Worm (Caenorhabditis elegans): ENCODE data around the gene C14B1.2.

DNA sequence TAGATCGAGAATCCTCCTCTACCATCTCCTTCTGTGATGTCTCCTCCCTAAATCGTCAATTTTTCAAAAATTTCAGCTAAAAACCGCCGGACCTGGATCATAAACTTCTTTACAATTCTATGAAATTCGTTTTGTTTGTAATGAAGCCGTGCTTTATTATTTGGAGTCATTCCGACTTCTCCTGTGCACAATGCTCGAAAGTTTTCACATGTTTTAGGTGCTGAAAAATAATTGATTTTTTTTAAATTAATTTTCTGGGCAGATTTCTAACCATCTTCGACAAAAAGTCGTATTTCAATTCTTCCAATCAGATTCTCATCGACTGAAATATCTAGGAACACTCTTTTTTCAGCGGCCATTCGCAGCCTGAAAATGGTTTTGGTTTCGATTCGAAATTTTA, 2.8 kb upstream of the C14B1.2 start, which contains the start of gene cyn-9:
- TF ChIP-seq hmg-20 (GFP tag; IDR thresholded peaks at IDR 0.05) (no peak), mxl-1 (tag; optimal IDR thresholded peaks at IDR 0.05) (no peak), ama-1 (optimal IDR thresholded peaks at IDR 0.05) (no peak), ama-1 (GFP tag; optimal IDR thresholded peaks at IDR 0.05) (no peak)

Data from whole organism, young adult.